Worm (Caenorhabditis elegans) whole organism, young adult: ENCODE results near the gene F28B1.9.

Source experiments
- F57A8.1 ChIP-seq: fragments of 200-800 bp; sonication (Bioruptor generic); optimal IDR thresholded peaks from 2 replicates; lab custom pipeline; 2018; ENCODE audit warnings: mild to moderate bottlenecking, missing genetic modification characterization, moderate library complexity, missing compliant biosample characterization
- efl-1 ChIP-seq: fragments of 150-350 bp; optimal IDR thresholded peaks from 2 replicates; lab custom pipeline; 2014; ENCODE audit warnings: missing biosample characterization, missing genetic modification reagents, missing genetic modification characterization
- madf-10 ChIP-seq: sonication (generic microtip); optimal IDR thresholded peaks from 2 replicates; lab custom pipeline; 2016; ENCODE audit warnings: mild to moderate bottlenecking, missing genetic modification characterization, missing compliant biosample characterization
- nhr-27 ChIP-seq: fragments of 200-800 bp; sonication (Bioruptor generic); optimal IDR thresholded peaks from 2 replicates; lab custom pipeline; 2018; ENCODE audit warnings: mild to moderate bottlenecking, missing genetic modification characterization, moderate library complexity, missing compliant biosample characterization
- pha-4 ChIP-seq: fragments of 150-350 bp; sonication (generic microtip); optimal IDR thresholded peaks from 2 replicates; lab custom pipeline; 2014; ENCODE audit warnings: missing biosample characterization, missing genetic modification reagents, missing genetic modification characterization
- unc-130 ChIP-seq: sonication (generic microtip); optimal IDR thresholded peaks from 2 replicates; lab custom pipeline; 2016; ENCODE audit warnings: missing genetic modification reagents, missing genetic modification characterization, missing compliant biosample characterization

DNA sequence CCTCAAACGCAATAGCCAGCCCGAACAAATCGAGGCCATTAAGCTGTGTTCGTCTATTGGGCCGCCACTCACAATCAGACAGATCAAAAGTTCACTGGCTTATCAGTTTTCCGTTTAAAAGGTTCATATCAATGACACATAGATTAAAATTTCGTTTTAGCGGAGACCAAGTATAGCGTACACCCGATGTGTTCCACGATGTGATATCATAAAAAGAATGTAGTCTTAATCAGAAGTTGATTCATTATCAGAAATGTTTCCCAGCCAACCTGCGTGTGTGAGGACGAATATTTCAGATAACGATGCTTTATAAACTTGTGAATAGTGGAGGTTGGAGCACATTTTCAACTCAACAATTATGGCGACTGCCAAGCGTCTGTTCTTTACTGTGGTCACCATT lies 47.6 kb upstream of the F28B1.9 start, which contains the start of gene clc-13:
- TF ChIP-seq efl-1 (no peak), F57A8.1 (GFP tag; lab: Kevin White, UChicago) (no peak), madf-10 (tag; lab: Kevin White, UChicago) (no peak), nhr-27 (tag; lab: Kevin White, UChicago) (no peak), unc-130 (no peak), pha-4 (tag; lab: Kevin White, UChicago) (no peak)
